Fruit fly (Drosophila melanogaster): ENCODE results near the gene CG2698.

Gene CG2698

DNA sequence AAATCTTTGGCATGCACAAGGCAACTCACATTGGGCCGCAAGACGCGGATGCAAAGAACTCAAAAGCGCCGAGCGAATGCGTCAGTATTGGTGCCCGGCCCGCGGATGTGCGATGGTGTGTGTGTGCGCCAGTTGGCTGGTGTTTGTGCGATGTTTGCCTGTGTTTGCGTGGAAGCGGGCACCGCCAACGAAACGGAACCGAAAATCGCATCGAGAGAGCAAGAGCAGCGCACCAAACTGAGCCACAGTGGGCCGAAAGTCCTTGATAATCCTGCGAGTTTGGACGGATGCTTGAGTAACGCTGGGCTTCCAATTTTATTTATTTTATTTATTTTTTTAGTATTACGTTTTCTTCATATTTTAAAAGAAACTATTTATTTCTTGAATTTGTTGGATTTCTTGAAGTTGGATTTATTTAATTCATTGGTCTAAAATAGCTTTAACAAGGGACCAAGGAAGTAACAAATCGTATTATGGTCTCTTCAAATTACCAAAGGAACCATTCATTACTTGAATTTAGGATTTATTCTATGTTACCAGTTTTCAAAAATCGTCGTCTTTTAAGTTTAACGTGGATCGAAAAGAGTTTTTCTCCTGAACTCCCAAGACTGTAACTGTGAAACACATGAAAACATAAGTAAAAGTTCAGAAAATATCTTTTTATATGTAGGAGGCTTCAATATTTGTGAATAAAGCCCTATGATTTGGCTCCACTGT, 38.4 kb upstream of the CG2698 start (continued):
- TF ChIP-seq tgo (GFP tag; IDR thresholded peaks at IDR 0.05) (no peak), CG11247 (GFP tag; IDR thresholded peaks at IDR 0.05) (no peak), NC2α (GFP tag; optimal IDR thresholded peaks at IDR 0.05) (no peak), B-H2 (GFP tag; optimal IDR thresholded peaks at IDR 0.05) (no peak), Hr51 (GFP tag; optimal IDR thresholded peaks at IDR 0.05) (no peak), pfk (GFP tag; optimal IDR thresholded peaks at IDR 0.05) (no peak), pan (optimal IDR thresholded peaks at IDR 0.05) (no peak), pan (GFP tag; optimal IDR thresholded peaks at IDR 0.05 in 1 of 2, IDR thresholded peaks at IDR 0.05 in 1 of 2) (no peak), TFAM (GFP tag; optimal IDR thresholded peaks at IDR 0.05) (no peak), CG3065 (GFP tag; optimal IDR thresholded peaks at IDR 0.05) (no peak), ara (GFP tag; IDR thresholded peaks at IDR 0.05) (peak; percentile 47; the same call in 1 of the 2 replicates), al (GFP tag; IDR thresholded peaks at IDR 0.05) (no peak), D19B (GFP tag; optimal IDR thresholded peaks at IDR 0.05) (no peak), CG10147 (GFP tag; optimal IDR thresholded peaks at IDR 0.05) (no peak), sd (tag; optimal IDR thresholded peaks at IDR 0.05) (no peak), MTF-1 (GFP tag; optimal IDR thresholded peaks at IDR 0.05; ENCODE audit: borderline replicate concordance) (no peak), CG9797 (GFP tag; optimal IDR thresholded peaks at IDR 0.05) (no peak), CkIIα-i1 (GFP tag; IDR thresholded peaks at IDR 0.05) (no peak), CG17612 (GFP tag; IDR thresholded peaks at IDR 0.05) (no peak), sna (GFP tag; IDR thresholded peaks at IDR 0.05; ENCODE audit: partially characterized antibody) (no peak), CG32532 (GFP tag; IDR thresholded peaks at IDR 0.05) (no peak), Kr (GFP tag; optimal IDR thresholded peaks at IDR 0.05) (no peak), CG17361 (GFP tag; IDR thresholded peaks at IDR 0.05) (peak; percentile 93), CG30020 (tag; optimal IDR thresholded peaks at IDR 0.05) (no peak), CG16815 (GFP tag; optimal IDR thresholded peaks at IDR 0.05) (peak; percentile 71), CG10274 (GFP tag; optimal IDR thresholded peaks at IDR 0.05) (no peak), Ets65A (GFP tag) (peak; percentile 10), CG31441 (GFP tag; IDR thresholded peaks at IDR 0.05) (peak; percentile 82), CG1529 (GFP tag; optimal IDR thresholded peaks at IDR 0.05) (peak; percentile 55), gro (GFP tag; optimal IDR thresholded peaks at IDR 0.05) (no peak), tio (GFP tag; optimal IDR thresholded peaks at IDR 0.05) (peak; percentile 76), sim (GFP tag; IDR thresholded peaks at IDR 0.05) (no peak), az2 (GFP tag; optimal IDR thresholded peaks at IDR 0.05) (peak; percentile 67), seq (GFP tag; IDR thresholded peaks at IDR 0.05) (no peak), danr (GFP tag; IDR thresholded peaks at IDR 0.05) (no peak), Gsc (GFP tag; IDR thresholded peaks at IDR 0.05) (no peak), en (GFP tag; optimal IDR thresholded peaks at IDR 0.05) (no peak), CG10543 (GFP tag; optimal IDR thresholded peaks at IDR 0.05) (no peak), CG2889 (GFP tag; IDR thresholded peaks at IDR 0.05) (no peak), crol (GFP tag; IDR thresholded peaks at IDR 0.05) (no peak), sima (GFP tag; optimal IDR thresholded peaks at IDR 0.05) (no peak), HLH54F (GFP tag; optimal IDR thresholded peaks at IDR 0.05) (no peak), cg (GFP tag; optimal IDR thresholded peaks at IDR 0.05) (peak; percentile 91), CG30431 (GFP tag; optimal IDR thresholded peaks at IDR 0.05) (peak; percentile 51), CG4854 (GFP tag; optimal IDR thresholded peaks at IDR 0.05) (no peak), E2f2 (GFP tag; IDR thresholded peaks at IDR 0.05) (no peak), Fer3 (tag; optimal IDR thresholded peaks at IDR 0.05) (no peak), Ssrp (tag; optimal IDR thresholded peaks at IDR 0.05) (no peak), cas (GFP tag; IDR thresholded peaks at IDR 0.05) (no peak), CG11560 (tag; IDR thresholded peaks at IDR 0.05) (no peak), CG2129 (GFP tag; IDR thresholded peaks at IDR 0.05; ENCODE audit: partially characterized antibody) (no peak), ssp (GFP tag; IDR thresholded peaks at IDR 0.05) (no peak)

All from whole organism, embryonic.